Worm (Caenorhabditis elegans): ENCODE results near the gene C06C6.8.

- TF ChIP-seq him-1 (tag; optimal IDR thresholded peaks at IDR 0.05) = no peak
- no peak for TF ChIP-seq W03F9.2 (tag; optimal IDR thresholded peaks at IDR 0.05)
- no peak for TF ChIP-seq dao-5 (tag; optimal IDR thresholded peaks at IDR 0.05)
Observed at ce11 chrV:15952762-15953161, 44.2 kb upstream of the C06C6.8 start, which contains the start of gene srw-56.

Measured in whole organism, L4/young adult.